Fruit fly (Drosophila melanogaster): ENCODE measurements around the gene CG4080.

The CG4080 gene

dm6 chr3L:9424528-9424911 is 25.5 kb upstream of the CG4080 start (continued):
- TF ChIP-seq mld (GFP tag; IDR thresholded peaks at IDR 0.05; ENCODE audit: partially characterized antibody) (no peak), CG17612 (GFP tag; IDR thresholded peaks at IDR 0.05) (no peak), amos (GFP tag; IDR thresholded peaks at IDR 0.05; ENCODE audit: partially characterized antibody) (no peak), nom (GFP tag; optimal IDR thresholded peaks at IDR 0.05) (peak; percentile 6), croc (GFP tag; conservative IDR thresholded peaks at IDR 0.05) (no peak), bsh (GFP tag; optimal IDR thresholded peaks at IDR 0.05) (peak in 1 of 2 experiments; percentile 61), Hr39 (optimal IDR thresholded peaks at IDR 0.05) (no peak), maf-S (GFP tag; optimal IDR thresholded peaks at IDR 0.05) (no peak), fd3F (GFP tag; optimal IDR thresholded peaks at IDR 0.05) (no peak), gce (GFP tag; IDR thresholded peaks at IDR 0.05) (no peak), HHEX (GFP tag; optimal IDR thresholded peaks at IDR 0.05) (peak; percentile 57), ken (GFP tag; IDR thresholded peaks at IDR 0.05) (no peak), zen2 (GFP tag; IDR thresholded peaks at IDR 0.05; ENCODE audit: partially characterized antibody) (no peak), kah (GFP tag; optimal IDR thresholded peaks at IDR 0.05) (peak; percentile 23), CG18599 (GFP tag; optimal IDR thresholded peaks at IDR 0.05) (peak; percentile 47), kni (GFP tag; optimal IDR thresholded peaks at IDR 0.05) (no peak), dpn (GFP tag; optimal IDR thresholded peaks at IDR 0.05) (no peak), ham (GFP tag; IDR thresholded peaks at IDR 0.05) (no peak), prd (optimal IDR thresholded peaks at IDR 0.05) (no peak), prd (GFP tag; IDR thresholded peaks at IDR 0.05) (no peak), CG14014 (GFP tag; IDR thresholded peaks at IDR 0.05) (peak; percentile 37; the same call in 1 of the 2 replicates), Ravus (GFP tag; IDR thresholded peaks at IDR 0.05) (no peak), Scr (GFP tag; IDR thresholded peaks at IDR 0.05; ENCODE audit: partially characterized antibody) (no peak), pum (GFP tag; optimal IDR thresholded peaks at IDR 0.05) (no peak), CG12219 (GFP tag; optimal IDR thresholded peaks at IDR 0.05) (no peak), E2f2 (GFP tag; IDR thresholded peaks at IDR 0.05) (peak; percentile 23; the same call in 1 of the 2 replicates), grau (tag; optimal IDR thresholded peaks at IDR 0.05) (peak; percentile 63), CG6765 (GFP tag; optimal IDR thresholded peaks at IDR 0.05) (no peak), psq (GFP tag; optimal IDR thresholded peaks at IDR 0.05) (no peak), CG18764 (GFP tag; optimal IDR thresholded peaks at IDR 0.05) (no peak), twi (tag; optimal IDR thresholded peaks at IDR 0.05) (no peak), Nf-YC (tag; optimal IDR thresholded peaks at IDR 0.05) (peak; percentile 37), CG6175 (GFP tag; IDR thresholded peaks at IDR 0.05) (no peak), Atf6 (GFP tag; IDR thresholded peaks at IDR 0.05) (peak; percentile 42; the same call in 1 of the 2 replicates), CG8944 (GFP tag; optimal IDR thresholded peaks at IDR 0.05) (no peak), Xbp1 (GFP tag; optimal IDR thresholded peaks at IDR 0.05) (peak; percentile 16), Lpt (GFP tag; optimal IDR thresholded peaks at IDR 0.05) (no peak), scrt (GFP tag; optimal IDR thresholded peaks at IDR 0.05) (peak; percentile 23), CG11456 (GFP tag; IDR thresholded peaks at IDR 0.05) (no peak), her (GFP tag; optimal IDR thresholded peaks at IDR 0.05) (no peak), CHES-1-like (GFP tag; optimal IDR thresholded peaks at IDR 0.05) (no peak), Chrac-16 (GFP tag; optimal IDR thresholded peaks at IDR 0.05) (no peak), onecut (GFP tag; IDR thresholded peaks at IDR 0.05) (no peak; the same call in 1 of the 2 replicates), CG14710 (tag; optimal IDR thresholded peaks at IDR 0.05) (peak; percentile 27), CG1024 (GFP tag; IDR thresholded peaks at IDR 0.05) (no peak), CG12942 (GFP tag; optimal IDR thresholded peaks at IDR 0.05) (peak; percentile 5), NK7.1 (GFP tag; optimal IDR thresholded peaks at IDR 0.05) (no peak), CG17829 (tag; optimal IDR thresholded peaks at IDR 0.05) (peak; percentile 50), Hmx (GFP tag; optimal IDR thresholded peaks at IDR 0.05) (peak; percentile 1), corto (GFP tag; optimal IDR thresholded peaks at IDR 0.05) (no peak), CG4424 (GFP tag; optimal IDR thresholded peaks at IDR 0.05) (peak; percentile 17), sd (tag; optimal IDR thresholded peaks at IDR 0.05) (no peak)

Measured in whole organism, embryonic.